Worm (Caenorhabditis elegans): ENCODE results near the gene K09C4.1.

Gene K09C4.1

DNA sequence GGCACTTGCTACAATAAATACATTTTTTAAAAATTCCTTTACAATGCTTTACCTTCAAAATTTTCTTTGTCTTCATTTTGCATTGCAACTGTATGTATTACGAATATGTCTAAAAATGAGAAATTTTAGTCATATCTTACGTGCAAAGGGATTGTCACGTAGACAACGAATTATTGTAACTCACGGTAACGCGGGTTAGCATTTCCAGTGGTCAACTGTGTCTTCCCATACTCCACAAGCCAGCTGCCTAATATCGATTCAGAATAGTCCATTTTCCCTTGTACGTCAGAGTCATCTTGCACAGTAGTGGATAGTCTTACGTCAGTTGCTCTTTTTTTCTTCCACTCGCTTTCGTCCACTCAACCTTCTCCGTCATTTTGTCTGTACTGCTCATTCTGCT, 36.1 kb upstream of the K09C4.1 start, which contains the start of gene fbxb-71:
Gene fbxb-71 (plus strand): TSS at position 301 of the 400 bp plus-strand sequence.
- TF ChIP-seq F55B11.4 (tag; optimal IDR thresholded peaks at IDR 0.05; ENCODE audit: borderline replicate concordance, insufficient read depth): no peak
- TF ChIP-seq cebp-2 (GFP tag; IDR thresholded peaks at IDR 0.05): no peak
- TF ChIP-seq Y95B8A.8 (GFP tag; IDR thresholded peaks at IDR 0.05): no peak
- no peak for TF ChIP-seq egl-18 (GFP tag; IDR thresholded peaks at IDR 0.05)
- TF ChIP-seq let-526 (GFP tag; IDR thresholded peaks at IDR 0.05): no peak

DNA sequence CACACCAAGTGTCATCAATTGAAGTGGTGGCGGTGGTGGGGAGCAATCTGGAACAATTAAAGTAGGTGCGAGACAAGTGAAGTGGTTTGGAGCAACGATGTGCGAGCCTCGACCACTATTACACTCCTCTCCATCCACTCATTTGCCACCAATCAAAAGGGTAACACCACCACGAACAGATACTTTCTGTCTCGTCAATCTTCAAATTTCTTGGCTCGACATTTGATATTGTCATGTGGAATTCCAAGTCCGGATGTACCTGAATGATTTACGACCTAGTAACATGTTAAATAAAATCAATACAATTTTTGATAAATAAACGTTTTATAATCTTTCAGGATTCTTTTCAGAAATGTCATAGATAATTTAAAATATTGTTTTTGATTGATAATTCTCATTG, 27.9 kb upstream of the K09C4.1 start, which contains the start of gene sul-1:
Gene sul-1 (minus strand): TSS at position 101 of the 400 bp plus-strand sequence.
- no peak for TF ChIP-seq B0261.1 (tag; optimal IDR thresholded peaks at IDR 0.05)
- no peak for TF ChIP-seq F52B5.7 (tag; optimal IDR thresholded peaks at IDR 0.05)
- no peak for TF ChIP-seq lin-54 (GFP tag; optimal IDR thresholded peaks at IDR 0.05)
- TF ChIP-seq tbx-9 (tag; optimal IDR thresholded peaks at IDR 0.05; ENCODE audit: borderline replicate concordance): no peak
- peak; percentile 29 for TF ChIP-seq ceh-27 (GFP tag; optimal IDR thresholded peaks at IDR 0.05)
- TF ChIP-seq Y56A3A.18 (GFP tag; IDR thresholded peaks at IDR 0.05): no peak

DNA sequence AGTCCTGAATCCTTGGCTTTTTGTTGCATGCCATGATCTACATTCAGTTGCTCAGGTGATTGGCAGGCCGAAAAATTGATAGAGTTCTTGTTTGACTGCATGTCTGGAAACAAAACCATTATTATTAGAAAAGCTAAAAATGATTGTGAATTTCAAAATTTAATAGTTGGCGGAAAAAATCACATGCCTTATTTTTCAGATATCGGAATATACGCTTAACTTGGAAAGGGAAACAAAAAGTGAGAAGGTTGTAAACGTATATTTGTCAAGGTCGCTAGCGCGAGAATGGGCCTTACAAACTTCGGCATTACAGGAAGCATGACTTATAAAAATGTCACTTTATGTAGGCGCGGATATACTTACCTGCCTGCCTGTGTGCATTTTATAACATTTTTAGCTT, 27.0 kb upstream of the K09C4.1 start, which contains the start of gene K09C4.9:
Gene K09C4.9 (minus strand): TSS at position 101 of the 400 bp plus-strand sequence.
- TF ChIP-seq Y79H2A.3 (GFP tag; conservative IDR thresholded peaks at IDR 0.05) (no peak), pha-4 (tag; optimal IDR thresholded peaks at IDR 0.05) (no peak), ets-4 (GFP tag; optimal IDR thresholded peaks at IDR 0.05) (no peak), athp-1 (tag; optimal IDR thresholded peaks at IDR 0.05) (no peak), hrde-1 (tag; optimal IDR thresholded peaks at IDR 0.05; ENCODE audit: borderline replicate concordance) (no peak), lsy-27 (tag; optimal IDR thresholded peaks at IDR 0.05; ENCODE audit: borderline replicate concordance, insufficient read depth) (no peak), bed-1 (GFP tag; IDR thresholded peaks at IDR 0.05) (no peak), cebp-1 (GFP tag; IDR thresholded peaks at IDR 0.05) (no peak), cebp-1 (tag; optimal IDR thresholded peaks at IDR 0.05) (no peak), F57A8.1 (GFP tag; optimal IDR thresholded peaks at IDR 0.05) (no peak), unc-62 (GFP tag; optimal IDR thresholded peaks at IDR 0.05) (no peak), rpc-1 (optimal IDR thresholded peaks at IDR 0.05) (no peak), rpc-1 (tag; optimal IDR thresholded peaks at IDR 0.05) (no peak), zim-3 (tag; optimal IDR thresholded peaks at IDR 0.05) (no peak), tbp1 (GFP tag; optimal IDR thresholded peaks at IDR 0.05) (no peak), nhr-179 (tag; optimal IDR thresholded peaks at IDR 0.05) (no peak), ceh-100 (GFP tag; IDR thresholded peaks at IDR 0.05) (no peak), mxl-1 (tag; optimal IDR thresholded peaks at IDR 0.05) (no peak), lin-40 (tag; optimal IDR thresholded peaks at IDR 0.05) (no peak)

DNA sequence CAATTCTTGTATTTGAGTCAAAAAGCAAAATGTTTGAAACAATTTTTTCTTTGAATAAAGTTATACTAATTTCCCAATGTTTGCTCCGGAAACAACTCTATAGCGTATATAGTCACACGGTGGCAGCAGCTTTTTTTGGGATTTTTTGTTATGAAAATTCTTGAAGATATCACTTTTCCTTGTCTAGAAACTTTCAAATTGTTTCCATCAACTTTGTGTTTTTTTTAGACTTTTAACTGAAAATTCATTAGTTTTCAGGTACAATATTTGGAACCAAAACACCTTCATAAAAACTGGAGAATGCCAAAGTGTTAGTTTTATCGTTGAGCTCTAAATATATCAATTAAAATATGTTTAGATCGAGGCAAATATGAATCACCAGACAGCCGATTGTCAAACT, 26.1 kb upstream of the K09C4.1 start, which contains the start of gene K09C4.7:
Gene K09C4.7 (plus strand): TSS at position 301 of the 400 bp plus-strand sequence.
- TF ChIP-seq F55B11.4 (tag; optimal IDR thresholded peaks at IDR 0.05; ENCODE audit: borderline replicate concordance, insufficient read depth) (no peak), ztf-22 (GFP tag; optimal IDR thresholded peaks at IDR 0.05) (no peak), ztf-26 (tag; optimal IDR thresholded peaks at IDR 0.05) (no peak), ztf-18 (tag; optimal IDR thresholded peaks at IDR 0.05) (no peak), nhr-120 (GFP tag; IDR thresholded peaks at IDR 0.05) (no peak), tbp1 (GFP tag; optimal IDR thresholded peaks at IDR 0.05) (no peak), attf-3 (GFP tag; conservative IDR thresholded peaks at IDR 0.05) (no peak), nfyb-1 (GFP tag; IDR thresholded peaks at IDR 0.05) (no peak), F52B5.7 (tag; optimal IDR thresholded peaks at IDR 0.05) (no peak), tbx-9 (tag; optimal IDR thresholded peaks at IDR 0.05; ENCODE audit: borderline replicate concordance) (no peak), die-1 (tag; optimal IDR thresholded peaks at IDR 0.05) (no peak)
